Worm (Caenorhabditis elegans) whole organism, young adult: Measurements from ENCODE around the gene C24H12.4.

Experiments used
- B0261.1 ChIP-seq: sonication (generic microtip); optimal IDR thresholded peaks from 2 replicates; lab custom pipeline; 2016; ENCODE audit warnings: mild to moderate bottlenecking, missing genetic modification characterization, moderate library complexity, missing compliant biosample characterization
- B0336.3 ChIP-seq: fragments of 200-800 bp; sonication (Bioruptor generic); IDR thresholded peaks from 2 replicates; pipeline ENCODE4 v1.3.6; 2022; ENCODE audit warnings: missing genetic modification characterization, missing compliant biosample characterization
- D2030.7 ChIP-seq: fragments of 200-800 bp; sonication (Bioruptor generic); IDR thresholded peaks from 2 replicates; pipeline ENCODE4 v1.3.6; 2022; ENCODE audit warnings: missing genetic modification reagents, missing genetic modification characterization, missing compliant biosample characterization
- F49E8.2 ChIP-seq: sonication (generic microtip); optimal IDR thresholded peaks from 3 replicates; lab custom pipeline; 2017; ENCODE audit warnings: missing genetic modification characterization, mild to moderate bottlenecking, missing compliant biosample characterization, antibody characterized with exemption, moderate library complexity; ENCODE audit not compliant: insufficient read depth
- F52B5.7 ChIP-seq: sonication (generic microtip); optimal IDR thresholded peaks from 2 replicates; lab custom pipeline; 2016; ENCODE audit warnings: mild to moderate bottlenecking, missing genetic modification characterization, missing compliant biosample characterization
- K11D2.4 ChIP-seq: fragments of 200-800 bp; sonication (Bioruptor generic); IDR thresholded peaks from 2 replicates; pipeline ENCODE4 v1.3.6; 2022; ENCODE audit warnings: missing genetic modification reagents, missing genetic modification characterization, missing compliant biosample characterization
- K12H6.12 ChIP-seq: fragments of 200-800 bp; sonication (Bioruptor generic); optimal IDR thresholded peaks from 2 replicates; lab custom pipeline; 2018; ENCODE audit warnings: mild to moderate bottlenecking, missing genetic modification characterization, missing compliant biosample characterization
- T07F8.4 ChIP-seq: sonication (generic microtip); optimal IDR thresholded peaks from 2 replicates; lab custom pipeline; 2016; ENCODE audit warnings: mild to moderate bottlenecking, missing genetic modification characterization, moderate library complexity, missing compliant biosample characterization
- T26A5.8 ChIP-seq: sonication (generic microtip); optimal IDR thresholded peaks from 2 replicates; lab custom pipeline; 2016; ENCODE audit warnings: missing genetic modification characterization, missing compliant biosample characterization
- Y53F4B.3 ChIP-seq: fragments of 200-800 bp; sonication (Bioruptor generic); IDR thresholded peaks from 2 replicates; pipeline ENCODE4 v1.3.6; 2022; ENCODE audit warnings: missing genetic modification reagents, missing genetic modification characterization, missing compliant biosample characterization
- ama-1 ChIP-seq, 3 experiments: fragments of 150-350 bp in 1 of 3; sonication (generic microtip) in 2 of 3; optimal IDR thresholded peaks; 2 replicates each; lab custom pipeline; 2014 to 2018; ENCODE audit warnings: missing biosample characterization in 2 of 3, missing genetic modification characterization in 2 of 3, missing genetic modification reagents in 2 of 3
- atf-7 ChIP-seq: sonication (generic microtip); optimal IDR thresholded peaks from 2 replicates; lab custom pipeline; 2017; ENCODE audit warnings: mild to moderate bottlenecking, missing genetic modification characterization, missing compliant biosample characterization
- attf-3 ChIP-seq: fragments of 200-800 bp; sonication (Bioruptor generic); conservative IDR thresholded peaks from 2 replicates; pipeline ENCODE4 v1.3.6; 2022; ENCODE audit warnings: missing genetic modification reagents, missing genetic modification characterization, missing compliant biosample characterization
- bed-2 ChIP-seq: fragments of 200-800 bp; sonication (Bioruptor generic); IDR thresholded peaks from 2 replicates; pipeline ENCODE4 v1.3.6; 2022; ENCODE audit warnings: missing genetic modification reagents, missing genetic modification characterization, missing compliant biosample characterization
- ccch-3 ChIP-seq: fragments of 200-800 bp; sonication (Bioruptor generic); optimal IDR thresholded peaks from 2 replicates; lab custom pipeline; 2018; ENCODE audit warnings: mild to moderate bottlenecking, missing genetic modification characterization, missing compliant biosample characterization
- ceh-58 ChIP-seq: fragments of 200-800 bp; sonication (Bioruptor generic); IDR thresholded peaks from 2 replicates; pipeline ENCODE4 v1.3.6; 2022; ENCODE audit warnings: missing genetic modification characterization, missing compliant biosample characterization
- ceh-79 ChIP-seq: sonication (generic microtip); optimal IDR thresholded peaks from 2 replicates; lab custom pipeline; 2017; ENCODE audit warnings: mild to moderate bottlenecking, missing genetic modification characterization, missing compliant biosample characterization
- dox-1 ChIP-seq: fragments of 200-800 bp; sonication (Bioruptor generic); IDR thresholded peaks from 2 replicates; pipeline ENCODE4 v1.3.6; 2022; ENCODE audit warnings: missing genetic modification reagents, missing genetic modification characterization, missing compliant biosample characterization
- dpff-1 ChIP-seq: sonication (generic microtip); optimal IDR thresholded peaks from 2 replicates; lab custom pipeline; 2017; ENCODE audit warnings: mild to moderate bottlenecking, missing genetic modification characterization, missing compliant biosample characterization
- egrh-3 ChIP-seq: fragments of 200-800 bp; sonication (Bioruptor generic); IDR thresholded peaks from 2 replicates; pipeline ENCODE4 v1.3.6; 2022; ENCODE audit warnings: missing genetic modification reagents, missing genetic modification characterization, missing compliant biosample characterization
- hlh-12 ChIP-seq: sonication (generic microtip); optimal IDR thresholded peaks from 2 replicates; lab custom pipeline; 2016; ENCODE audit warnings: missing genetic modification characterization, missing compliant biosample characterization
- hsf-1 ChIP-seq: fragments of 200-800 bp; sonication (Bioruptor generic); IDR thresholded peaks from 2 replicates; pipeline ENCODE4 v1.3.6; 2022; ENCODE audit warnings: missing genetic modification reagents, missing genetic modification characterization, missing compliant biosample characterization
- lag-1 ChIP-seq: fragments of 200-800 bp; sonication (Bioruptor generic); IDR thresholded peaks from 2 replicates; pipeline ENCODE4 v1.3.6; 2022; ENCODE audit warnings: missing genetic modification reagents, missing genetic modification characterization, missing compliant biosample characterization
- let-526 ChIP-seq: fragments of 200-800 bp; sonication (Bioruptor generic); IDR thresholded peaks from 2 replicates; pipeline ENCODE4 v1.3.6; 2022; ENCODE audit warnings: missing genetic modification reagents, missing genetic modification characterization, missing compliant biosample characterization
- let-607 ChIP-seq, 2 experiments: fragments of 200-800 bp in 1 of 2; sonication (Bioruptor generic) in 1 of 2; sonication (generic microtip) in 1 of 2; optimal IDR thresholded peaks; 2 replicates each; lab custom pipeline; 2016 to 2018; ENCODE audit warnings: mild to moderate bottlenecking in 2 of 2, missing compliant biosample characterization in 2 of 2, missing genetic modification characterization in 2 of 2, moderate library complexity in 2 of 2, missing genotype in 1 of 2
- lin-35 ChIP-seq, 3 experiments: fragments of 150-350 bp in 2 of 3; sonication (generic microtip) in 1 of 3; optimal IDR thresholded peaks; 2 replicates each; lab custom pipeline; 2014 to 2018; ENCODE audit warnings: missing biosample characterization in 3 of 3, missing genetic modification characterization in 3 of 3, missing genetic modification reagents in 3 of 3
- lsy-27 ChIP-seq: sonication (generic microtip); optimal IDR thresholded peaks from 2 replicates; lab custom pipeline; 2017; ENCODE audit warnings: missing genetic modification characterization, mild to moderate bottlenecking, missing compliant biosample characterization, antibody characterized with exemption, missing genotype, borderline replicate concordance; ENCODE audit not compliant: insufficient read depth
- mcd-1 ChIP-seq: fragments of 200-800 bp; sonication (Bioruptor generic); IDR thresholded peaks from 2 replicates; pipeline ENCODE4 v1.3.6; 2022; ENCODE audit warnings: missing genetic modification reagents, missing genetic modification characterization, missing compliant biosample characterization
- nfya-1 ChIP-seq: sonication (generic microtip); optimal IDR thresholded peaks from 2 replicates; lab custom pipeline; 2017; ENCODE audit warnings: antibody characterized with exemption, missing compliant biosample characterization, missing genetic modification characterization, borderline replicate concordance; ENCODE audit not compliant: insufficient read depth
- nfya-2 ChIP-seq: fragments of 200-800 bp; sonication (Bioruptor generic); IDR thresholded peaks from 2 replicates; pipeline ENCODE4 v1.3.6; 2022; ENCODE audit warnings: missing genetic modification reagents, missing genetic modification characterization, missing compliant biosample characterization
- nhr-90 ChIP-seq: sonication (generic microtip); optimal IDR thresholded peaks from 2 replicates; lab custom pipeline; 2016; ENCODE audit warnings: missing genotype, mild to moderate bottlenecking, missing genetic modification characterization, missing compliant biosample characterization
- sea-2 ChIP-seq: fragments of 200-800 bp; sonication (Bioruptor generic); IDR thresholded peaks from 2 replicates; pipeline ENCODE4 v1.3.6; 2022; ENCODE audit warnings: missing genetic modification characterization, missing compliant biosample characterization
- snpc-1.3 ChIP-seq: sonication (generic microtip); optimal IDR thresholded peaks from 2 replicates; lab custom pipeline; 2017; ENCODE audit warnings: missing genetic modification characterization, mild to moderate bottlenecking, missing compliant biosample characterization, antibody characterized with exemption, moderate library complexity, missing genotype, missing genetic modification reagents; ENCODE audit not compliant: insufficient read depth
- tbp1 ChIP-seq: fragments of 200-800 bp; sonication (Bioruptor generic); optimal IDR thresholded peaks from 2 replicates; lab custom pipeline; 2018; ENCODE audit warnings: mild to moderate bottlenecking, missing genetic modification characterization, missing compliant biosample characterization
- tlf-1 ChIP-seq: fragments of 200-800 bp; sonication (Bioruptor generic); optimal IDR thresholded peaks from 2 replicates; lab custom pipeline; 2018; ENCODE audit warnings: mild to moderate bottlenecking, missing genetic modification characterization, missing compliant biosample characterization
- unc-62 ChIP-seq: fragments of 150-350 bp; optimal IDR thresholded peaks from 2 replicates; lab custom pipeline; 2014; ENCODE audit warnings: missing biosample characterization, missing genetic modification reagents, missing genetic modification characterization
- ztf-22 ChIP-seq: fragments of 200-800 bp; sonication (Bioruptor generic); optimal IDR thresholded peaks from 2 replicates; lab custom pipeline; 2018; ENCODE audit warnings: mild to moderate bottlenecking, missing genetic modification characterization, moderate library complexity, missing compliant biosample characterization
- ztf-26 ChIP-seq: sonication (generic microtip); optimal IDR thresholded peaks from 2 replicates; lab custom pipeline; 2017; ENCODE audit warnings: missing genetic modification characterization, missing compliant biosample characterization
- ztf-28 ChIP-seq: fragments of 200-800 bp; sonication (Bioruptor generic); IDR thresholded peaks from 2 replicates; pipeline ENCODE4 v1.3.6; 2022; ENCODE audit warnings: missing genetic modification reagents, missing genetic modification characterization, missing compliant biosample characterization

The C24H12.4 gene

ce11 chrII:410832-411231, at the start of gene C24H12.4, which contains the start of gene dnsn-1 (continued):
- TF ChIP-seq ceh-79 (tag; lab: Kevin White, UChicago) (no peak), T26A5.8 (tag; lab: Kevin White, UChicago) (no peak), F52B5.7 (tag; lab: Kevin White, UChicago) (no peak), hsf-1 (GFP tag; lab: Robert Waterston, UW) (0 out of 2 replicates have a peak, but pooled peaks have one; percentile 12), let-526 (no peak), lag-1 (GFP tag; lab: Robert Waterston, UW) (no peak), ztf-28 (GFP tag; lab: Robert Waterston, UW) (no peak), snpc-1.3 (tag; lab: Kevin White, UChicago) (peak; percentile 77), unc-62 (GFP tag; lab: Kevin White, UChicago) (no peak), ceh-58 (GFP tag; lab: Robert Waterston, UW) (no peak), ztf-26 (tag; lab: Kevin White, UChicago) (peak; percentile 43), tlf-1 (GFP tag; lab: Kevin White, UChicago) (peak; percentile 80), K11D2.4 (GFP tag; lab: Robert Waterston, UW) (peak; percentile 81), Y53F4B.3 (no peak), attf-3 (GFP tag; lab: Robert Waterston, UW) (peak; percentile 58), egrh-3 (GFP tag; lab: Robert Waterston, UW) (no peak), bed-2 (GFP tag; lab: Robert Waterston, UW) (no peak), dox-1 (GFP tag; lab: Robert Waterston, UW) (peak; percentile 92), nfya-2 (no peak), nfya-1 (no peak), D2030.7 (GFP tag; lab: Robert Waterston, UW) (peak; percentile 72), mcd-1 (GFP tag; lab: Robert Waterston, UW) (peak; percentile 99), hlh-12 (tag; lab: Kevin White, UChicago) (no peak), K12H6.12 (tag; lab: Kevin White, UChicago) (peak; percentile 30), lsy-27 (tag; lab: Kevin White, UChicago) (no peak), F49E8.2 (tag; lab: Kevin White, UChicago) (peak; percentile 24), ztf-22 (GFP tag; lab: Kevin White, UChicago) (no peak), lin-35 (GFP tag; optimal IDR thresholded peaks at IDR 0.05; lab: Kevin White, UChicago) (peak in 2 of 3 experiments; percentile 37 to 96), nhr-90 (tag; lab: Kevin White, UChicago) (no peak)

ce11 chrII:367455-367854, 43.6 kb upstream of the C24H12.4 start, which contains the start of gene ptr-3:
TSS of gene ptr-3 (minus strand) at chrII:367555.
- no peak for TF ChIP-seq T26A5.8 (tag; lab: Kevin White, UChicago)
- TF ChIP-seq ceh-79 (tag; lab: Kevin White, UChicago) = no peak
- no peak for TF ChIP-seq dpff-1
- TF ChIP-seq let-526 = no peak
- TF ChIP-seq F49E8.2 (tag; lab: Kevin White, UChicago) = no peak
- no peak for TF ChIP-seq ccch-3 (GFP tag; lab: Kevin White, UChicago)
- TF ChIP-seq atf-7 (tag; lab: Kevin White, UChicago) = no peak
- no peak for TF ChIP-seq ama-1 (optimal IDR thresholded peaks at IDR 0.05; lab: Kevin White, UChicago)
- TF ChIP-seq ama-1 (GFP tag; optimal IDR thresholded peaks at IDR 0.05; lab: Kevin White, UChicago) = no peak
- TF ChIP-seq let-607 (tag; optimal IDR thresholded peaks at IDR 0.05; lab: Kevin White, UChicago) = no peak
- no peak for TF ChIP-seq sea-2 (GFP tag; lab: Robert Waterston, UW)
- no peak for TF ChIP-seq mcd-1 (GFP tag; lab: Robert Waterston, UW)
- TF ChIP-seq B0336.3 (GFP tag; lab: Robert Waterston, UW) = no peak
- no peak for TF ChIP-seq tbp1 (GFP tag; lab: Kevin White, UChicago)
- no peak for TF ChIP-seq B0261.1 (tag; lab: Kevin White, UChicago)
- TF ChIP-seq T07F8.4 (tag; lab: Kevin White, UChicago) = no peak
